Worm (Caenorhabditis elegans) whole organism, late embryonic: ENCODE measurements around the gene tsfm-1.

Experiments
- ama-1 ChIP-seq: fragments of 150-350 bp; optimal IDR thresholded peaks from 2 replicates; lab custom pipeline; 2014
- dmd-4 ChIP-seq: sonication (generic microtip); optimal IDR thresholded peaks from 2 replicates; lab custom pipeline; 2016; ENCODE audit warnings: borderline replicate concordance, missing genetic modification characterization, missing compliant biosample characterization
- elt-2 ChIP-seq: sonication (generic microtip); optimal IDR thresholded peaks from 2 replicates; lab custom pipeline; 2016; ENCODE audit warnings: missing genetic modification reagents, missing genetic modification characterization, missing compliant biosample characterization
- pag-3 ChIP-seq: sonication (generic microtip); optimal IDR thresholded peaks from 2 replicates; lab custom pipeline; 2016; ENCODE audit warnings: missing compliant biosample characterization, missing genetic modification characterization, borderline replicate concordance
- pat-9 ChIP-seq: fragments of 200-800 bp; sonication (Bioruptor generic); optimal IDR thresholded peaks from 2 replicates; lab custom pipeline; 2018; ENCODE audit warnings: mild to moderate bottlenecking, missing genetic modification characterization, moderate library complexity, missing compliant biosample characterization
- sdc-2 ChIP-seq: sonication (generic microtip); optimal IDR thresholded peaks from 2 replicates; lab custom pipeline; 2016; ENCODE audit warnings: missing genotype, missing genetic modification characterization, missing compliant biosample characterization
- tbx-2 ChIP-seq: sonication (generic microtip); optimal IDR thresholded peaks from 2 replicates; lab custom pipeline; 2016; ENCODE audit warnings: missing genetic modification characterization, missing compliant biosample characterization
- ttx-3 ChIP-seq: sonication (generic microtip); optimal IDR thresholded peaks from 2 replicates; lab custom pipeline; 2016; ENCODE audit warnings: missing genetic modification reagents, missing genetic modification characterization, missing compliant biosample characterization
- unc-55 ChIP-seq: sonication (generic microtip); optimal IDR thresholded peaks from 2 replicates; lab custom pipeline; 2017; ENCODE audit warnings: missing biosample characterization, missing genetic modification reagents, missing genetic modification characterization
- unc-86 ChIP-seq: sonication (generic microtip); optimal IDR thresholded peaks from 2 replicates; lab custom pipeline; 2016; ENCODE audit warnings: missing genetic modification characterization, missing compliant biosample characterization

- TF ChIP-seq unc-55 (no peak), ttx-3 (tag; lab: Kevin White, UChicago) (no peak), dmd-4 (tag; lab: Kevin White, UChicago) (no peak), pat-9 (tag; lab: Kevin White, UChicago) (no peak), tbx-2 (tag; lab: Kevin White, UChicago) (no peak), unc-86 (tag; lab: Kevin White, UChicago) (no peak), pag-3 (tag; lab: Kevin White, UChicago) (no peak), elt-2 (tag; lab: Kevin White, UChicago) (peak; percentile 21), ama-1 (lab: Kevin White, UChicago) (no peak), sdc-2 (tag; lab: Kevin White, UChicago) (no peak)
Measured at ce11 chrV:12294091-12294490, 22.7 kb upstream of the tsfm-1 start.
